Fruit fly (Drosophila melanogaster) S2 (cell line): ENCODE measurements around the gene CG4704.

Experiments used
- CG8478 ChIP-seq: fragments of >200 bp; optimal IDR thresholded peaks from 2 replicates; lab custom pipeline; 2018
- CTCF ChIP-seq, 2 experiments: fragments of >200 bp; optimal IDR thresholded peaks; 2 replicates each; lab custom pipeline; 2018

DNA sequence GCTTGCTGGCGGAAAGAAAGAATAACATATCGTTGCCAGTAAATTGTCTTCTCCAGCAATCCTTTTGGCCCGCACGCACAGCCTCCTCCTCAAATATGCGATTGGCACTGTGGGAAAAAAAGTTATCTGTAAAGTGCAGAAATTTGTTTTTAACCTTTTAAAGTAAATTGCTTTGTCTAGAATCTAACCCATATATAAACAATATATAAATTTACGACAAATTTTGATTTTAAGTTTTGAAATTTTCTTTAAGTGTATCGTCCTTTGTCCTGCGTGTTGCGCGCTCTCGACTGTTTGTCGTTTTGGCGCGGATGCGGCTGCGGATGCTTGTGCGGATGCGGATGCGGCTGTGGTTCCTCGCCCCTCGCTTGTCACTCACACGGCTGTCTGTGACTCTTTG is 39.0 kb downstream of the CG4704 start:
- no peak for TF ChIP-seq CTCF (optimal IDR thresholded peaks at IDR 0.05; lab: Kevin White, UChicago)
- TF ChIP-seq CG8478: no peak
